Worm (Caenorhabditis elegans): ENCODE data around the gene amt-4.

DNA sequence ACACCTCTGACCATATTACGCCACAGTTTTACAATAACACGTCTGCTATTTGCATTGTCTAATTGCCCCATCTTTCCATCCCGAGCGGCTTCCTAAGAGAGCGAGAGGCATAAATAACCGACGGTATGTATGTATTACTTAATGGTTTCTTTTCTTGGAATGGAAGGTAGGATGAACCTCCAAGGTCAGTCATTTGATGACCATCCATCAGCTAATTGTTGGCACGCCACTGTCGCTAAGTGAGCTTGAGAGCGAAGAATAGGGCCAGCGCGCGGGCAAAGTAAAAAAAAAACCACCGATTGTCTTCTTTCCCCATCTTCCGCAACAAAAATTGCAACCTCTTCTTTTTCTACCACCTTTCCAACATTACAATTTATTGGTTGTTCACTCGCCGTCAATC lies 9.1 kb upstream of the amt-4 start:
- no peak for TF ChIP-seq pes-1 (GFP tag; IDR thresholded peaks at IDR 0.05)
- no peak for TF ChIP-seq hnd-1 (tag; optimal IDR thresholded peaks at IDR 0.05)
- no peak for TF ChIP-seq ama-1 (optimal IDR thresholded peaks at IDR 0.05)
- no peak for TF ChIP-seq hmbx-1 (tag; optimal IDR thresholded peaks at IDR 0.05)
- TF ChIP-seq sea-1 (GFP tag; conservative IDR thresholded peaks at IDR 0.05): no peak
- no peak for TF ChIP-seq ets-7 (tag; optimal IDR thresholded peaks at IDR 0.05)
- TF ChIP-seq ceh-13 (GFP tag; optimal IDR thresholded peaks at IDR 0.05): no peak
- no peak for TF ChIP-seq scrt-1 (GFP tag; IDR thresholded peaks at IDR 0.05)
- TF ChIP-seq B0310.2 (tag; optimal IDR thresholded peaks at IDR 0.05): no peak

All from whole organism, early embryonic.